Worm (Caenorhabditis elegans): ENCODE measurements around the gene R160.5.

The R160.5 gene

ce11 chrX:4383316-4383936 lies 12.8 kb upstream of the R160.5 start, which contains the start of gene lst-2:
Gene lst-2, minus strand, starts transcription at chrX:4383366.
- TF ChIP-seq hmg-4 (GFP tag; optimal IDR thresholded peaks at IDR 0.05) (no peak), hmbx-1 (tag; optimal IDR thresholded peaks at IDR 0.05) (no peak), tra-4 (tag; optimal IDR thresholded peaks at IDR 0.05) (no peak), ets-7 (tag; optimal IDR thresholded peaks at IDR 0.05) (no peak), aly-1 (tag; optimal IDR thresholded peaks at IDR 0.05) (no peak), B0310.2 (tag; optimal IDR thresholded peaks at IDR 0.05) (no peak), hnd-1 (tag; optimal IDR thresholded peaks at IDR 0.05) (no peak), scrt-1 (GFP tag; IDR thresholded peaks at IDR 0.05) (no peak), ceh-36 (tag; optimal IDR thresholded peaks at IDR 0.05) (no peak), ceh-13 (GFP tag; optimal IDR thresholded peaks at IDR 0.05) (no peak), tbx-37 (GFP tag; conservative IDR thresholded peaks at IDR 0.05) (no peak), sea-1 (GFP tag; conservative IDR thresholded peaks at IDR 0.05) (no peak), flt-1 (GFP tag; IDR thresholded peaks at IDR 0.05) (no peak), tbx-11 (GFP tag; IDR thresholded peaks at IDR 0.05) (no peak), ama-1 (optimal IDR thresholded peaks at IDR 0.05) (no peak), pes-1 (GFP tag; IDR thresholded peaks at IDR 0.05) (no peak), F13C5.2 (tag; optimal IDR thresholded peaks at IDR 0.05) (no peak)

ce11 chrX:4377689-4378088 lies 7.0 kb upstream of the R160.5 start, which contains the start of gene R160.12:
Gene R160.12, minus strand, starts transcription at chrX:4377789.
- TF ChIP-seq pes-1 (GFP tag; IDR thresholded peaks at IDR 0.05) (no peak), hmg-4 (GFP tag; optimal IDR thresholded peaks at IDR 0.05) (no peak), ama-1 (optimal IDR thresholded peaks at IDR 0.05) (no peak), F13C5.2 (tag; optimal IDR thresholded peaks at IDR 0.05) (no peak), hmbx-1 (tag; optimal IDR thresholded peaks at IDR 0.05) (no peak), sea-1 (GFP tag; conservative IDR thresholded peaks at IDR 0.05) (no peak), ceh-36 (tag; optimal IDR thresholded peaks at IDR 0.05) (no peak), aly-1 (tag; optimal IDR thresholded peaks at IDR 0.05) (no peak), ceh-13 (GFP tag; optimal IDR thresholded peaks at IDR 0.05) (no peak), ets-7 (tag; optimal IDR thresholded peaks at IDR 0.05) (no peak), tbx-37 (GFP tag; conservative IDR thresholded peaks at IDR 0.05) (no peak), flt-1 (GFP tag; IDR thresholded peaks at IDR 0.05) (no peak)

- no peak for TF ChIP-seq flt-1 (GFP tag; IDR thresholded peaks at IDR 0.05)
- no peak for TF ChIP-seq ceh-36 (tag; optimal IDR thresholded peaks at IDR 0.05)
- TF ChIP-seq tra-4 (tag; optimal IDR thresholded peaks at IDR 0.05) = no peak
- no peak for TF ChIP-seq tbx-37 (GFP tag; conservative IDR thresholded peaks at IDR 0.05)
- no peak for TF ChIP-seq pes-1 (GFP tag; IDR thresholded peaks at IDR 0.05)
- no peak for TF ChIP-seq F13C5.2 (tag; optimal IDR thresholded peaks at IDR 0.05)
- no peak for TF ChIP-seq ceh-13 (GFP tag; optimal IDR thresholded peaks at IDR 0.05)
- no peak for TF ChIP-seq hmbx-1 (tag; optimal IDR thresholded peaks at IDR 0.05)
- no peak for TF ChIP-seq scrt-1 (GFP tag; IDR thresholded peaks at IDR 0.05)
- TF ChIP-seq tbx-11 (GFP tag; IDR thresholded peaks at IDR 0.05) = no peak
- no peak for TF ChIP-seq hnd-1 (tag; optimal IDR thresholded peaks at IDR 0.05)
- no peak for TF ChIP-seq hmg-4 (GFP tag; optimal IDR thresholded peaks at IDR 0.05)
Observed at ce11 chrX:4376801-4377200, 6.1 kb upstream of the R160.5 start, which contains the start of gene R160.2. Gene R160.2, minus strand, starts transcription at chrX:4376901.

ce11 chrX:4373123-4373522 lies 2.5 kb upstream of the R160.5 start, which contains the start of gene R160.6:
Gene R160.6, minus strand, starts transcription at chrX:4373223.
- no peak for TF ChIP-seq hmbx-1 (tag; optimal IDR thresholded peaks at IDR 0.05)

- no peak for TF ChIP-seq tra-4 (tag; optimal IDR thresholded peaks at IDR 0.05)
Observed at ce11 chrX:4371988-4372387, 1.3 kb upstream of the R160.5 start, which contains the start of gene R160.14. Gene R160.14, minus strand, starts transcription at chrX:4372088.

ce11 chrX:4371413-4371812 lies 757 bp upstream of the R160.5 start, which contains the start of gene R160.13:
Gene R160.13, minus strand, starts transcription at chrX:4371513.
- no peak for TF ChIP-seq ets-7 (tag; optimal IDR thresholded peaks at IDR 0.05)
- TF ChIP-seq sea-1 (GFP tag; conservative IDR thresholded peaks at IDR 0.05) = no peak
- TF ChIP-seq tra-4 (tag; optimal IDR thresholded peaks at IDR 0.05) = no peak
- no peak for TF ChIP-seq hmg-4 (GFP tag; optimal IDR thresholded peaks at IDR 0.05)
- TF ChIP-seq ama-1 (optimal IDR thresholded peaks at IDR 0.05) = no peak
- no peak for TF ChIP-seq B0310.2 (tag; optimal IDR thresholded peaks at IDR 0.05)
- TF ChIP-seq hmbx-1 (tag; optimal IDR thresholded peaks at IDR 0.05) = no peak
- no peak for TF ChIP-seq scrt-1 (GFP tag; IDR thresholded peaks at IDR 0.05)
- TF ChIP-seq ceh-13 (GFP tag; optimal IDR thresholded peaks at IDR 0.05) = no peak

ce11 chrX:4368800-4369199 lies 1.9 kb downstream of the R160.5 start, which contains the start of gene R160.4:
Gene R160.4, minus strand, starts transcription at chrX:4368900.
- TF ChIP-seq ceh-36 (tag; optimal IDR thresholded peaks at IDR 0.05) (no peak), hmg-4 (GFP tag; optimal IDR thresholded peaks at IDR 0.05) (no peak), hnd-1 (tag; optimal IDR thresholded peaks at IDR 0.05) (no peak), pes-1 (GFP tag; IDR thresholded peaks at IDR 0.05) (no peak), sea-1 (GFP tag; conservative IDR thresholded peaks at IDR 0.05) (no peak), tbx-11 (GFP tag; IDR thresholded peaks at IDR 0.05) (no peak), hmbx-1 (tag; optimal IDR thresholded peaks at IDR 0.05) (no peak), ama-1 (optimal IDR thresholded peaks at IDR 0.05) (no peak), tbx-37 (GFP tag; conservative IDR thresholded peaks at IDR 0.05) (no peak), tra-4 (tag; optimal IDR thresholded peaks at IDR 0.05) (no peak), B0310.2 (tag; optimal IDR thresholded peaks at IDR 0.05) (no peak), scrt-1 (GFP tag; IDR thresholded peaks at IDR 0.05) (no peak), ceh-13 (GFP tag; optimal IDR thresholded peaks at IDR 0.05) (no peak)

- no peak for TF ChIP-seq ceh-36 (tag; optimal IDR thresholded peaks at IDR 0.05)
- no peak for TF ChIP-seq tbx-37 (GFP tag; conservative IDR thresholded peaks at IDR 0.05)
- TF ChIP-seq ama-1 (optimal IDR thresholded peaks at IDR 0.05) = no peak
- TF ChIP-seq tbx-11 (GFP tag; IDR thresholded peaks at IDR 0.05) = no peak
- TF ChIP-seq aly-1 (tag; optimal IDR thresholded peaks at IDR 0.05) = no peak
- TF ChIP-seq pes-1 (GFP tag; IDR thresholded peaks at IDR 0.05) = no peak
- no peak for TF ChIP-seq sea-1 (GFP tag; conservative IDR thresholded peaks at IDR 0.05)
- TF ChIP-seq scrt-1 (GFP tag; IDR thresholded peaks at IDR 0.05) = no peak
- no peak for TF ChIP-seq ceh-13 (GFP tag; optimal IDR thresholded peaks at IDR 0.05)
- no peak for TF ChIP-seq B0310.2 (tag; optimal IDR thresholded peaks at IDR 0.05)
Observed at ce11 chrX:4367414-4367813, 3.2 kb downstream of the R160.5 start, which contains the start of gene R160.10. Gene R160.10, minus strand, starts transcription at chrX:4367514.
